Worm (Caenorhabditis elegans): Measurements from ENCODE around the gene ttr-46.

DNA sequence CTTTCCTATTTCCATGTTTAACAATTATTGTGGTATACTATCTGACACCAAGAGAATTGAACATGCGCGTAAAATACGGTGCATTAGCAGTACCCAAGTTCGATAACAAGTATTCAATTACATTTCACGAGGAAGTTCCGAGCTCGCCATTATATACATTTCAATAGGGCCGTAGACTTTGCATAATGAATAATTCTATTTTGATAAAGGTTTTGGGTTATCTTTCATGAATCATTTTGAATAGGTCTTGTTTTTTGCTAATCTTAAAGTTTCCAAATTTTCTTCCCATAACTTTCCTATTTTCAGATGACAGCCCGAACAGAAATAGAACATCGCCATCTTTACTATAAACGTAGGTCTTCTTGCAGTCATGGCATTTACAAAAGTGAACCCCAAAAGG is 24.8 kb upstream of the ttr-46 start, which contains the start of gene C50H2.13:
- no peak for TF ChIP-seq nhr-12 (tag; optimal IDR thresholded peaks at IDR 0.05)
- TF ChIP-seq nhr-237 (tag; optimal IDR thresholded peaks at IDR 0.05): no peak
- TF ChIP-seq lsy-2 (tag; optimal IDR thresholded peaks at IDR 0.05): no peak
- TF ChIP-seq ceh-43 (GFP tag; optimal IDR thresholded peaks at IDR 0.05): no peak
- no peak for TF ChIP-seq drap-1 (GFP tag; optimal IDR thresholded peaks at IDR 0.05)
- TF ChIP-seq ceh-83 (GFP tag; optimal IDR thresholded peaks at IDR 0.05): no peak
- TF ChIP-seq ztf-11 (tag; optimal IDR thresholded peaks at IDR 0.05): no peak
- no peak for TF ChIP-seq snpc-4 (tag; optimal IDR thresholded peaks at IDR 0.05)
- no peak for TF ChIP-seq sptf-1 (tag; optimal IDR thresholded peaks at IDR 0.05)
- no peak for TF ChIP-seq nhr-76 (tag; optimal IDR thresholded peaks at IDR 0.05)
- no peak for TF ChIP-seq ham-2 (GFP tag; optimal IDR thresholded peaks at IDR 0.05)
- no peak for TF ChIP-seq sem-2 (GFP tag; optimal IDR thresholded peaks at IDR 0.05)
- no peak for TF ChIP-seq unc-62 (GFP tag; optimal IDR thresholded peaks at IDR 0.05)
- no peak for TF ChIP-seq elt-3 (tag; optimal IDR thresholded peaks at IDR 0.05)

Measured in whole organism, mixed stage, embryonic.